Worm (Caenorhabditis elegans) whole organism, L1 larva: ENCODE data around the gene Y49F6B.19.
A peak's percentile ranks its signal among the peaks of the same experiment; 100 is the strongest.

Source experiments
- C04F5.9 ChIP-seq: sonication (generic microtip); optimal IDR thresholded peaks from 2 replicates; lab custom pipeline; 2016; ENCODE audit warnings: missing genetic modification characterization, missing compliant biosample characterization
- C34B4.2 ChIP-seq: sonication (generic microtip); optimal IDR thresholded peaks from 2 replicates; lab custom pipeline; 2017; ENCODE audit warnings: mild to moderate bottlenecking, missing genetic modification characterization, missing compliant biosample characterization
- aha-1 ChIP-seq: fragments of 150-350 bp; optimal IDR thresholded peaks from 2 replicates; lab custom pipeline; 2014; ENCODE audit warnings: missing biosample characterization, missing genetic modification characterization
- blmp-1 ChIP-seq: fragments of 150-350 bp; optimal IDR thresholded peaks from 2 replicates; lab custom pipeline; 2014; ENCODE audit warnings: missing biosample characterization, missing genetic modification characterization
- ceh-82 ChIP-seq, 3 experiments: fragments of 150-350 bp in 1 of 3; sonication (generic microtip) in 2 of 3; optimal IDR thresholded peaks; 2 replicates each; lab custom pipeline; 2014 to 2017; ENCODE audit warnings: missing biosample characterization in 3 of 3, missing genetic modification characterization in 3 of 3
- dpl-1 ChIP-seq, 3 experiments: fragments of 150-350 bp in 2 of 3; sonication (generic microtip) in 1 of 3; optimal IDR thresholded peaks; 2 replicates each; lab custom pipeline; 2014 to 2017; ENCODE audit warnings: missing biosample characterization in 3 of 3, missing genetic modification characterization in 3 of 3, missing genetic modification reagents in 3 of 3
- efl-1 ChIP-seq, 4 experiments: fragments of 150-350 bp; optimal IDR thresholded peaks in 3 of 4; peaks in 1 of 4; 1 replicate in 1 of 4; 2 replicates in 3 of 4; lab custom pipeline; 2014; ENCODE audit warnings: missing biosample characterization in 2 of 4, missing genetic modification characterization in 2 of 4, missing genetic modification reagents in 2 of 4
- efl-3 ChIP-seq: fragments of 200-800 bp; sonication (Bioruptor generic); optimal IDR thresholded peaks from 2 replicates; lab custom pipeline; 2018; ENCODE audit warnings: mild to moderate bottlenecking, missing genetic modification characterization, missing compliant biosample characterization
- egl-27 ChIP-seq, 2 experiments: fragments of 150-350 bp in 1 of 2; sonication (generic microtip); optimal IDR thresholded peaks; 3 replicates each; lab custom pipeline; 2017 to 2018; ENCODE audit warnings: missing biosample characterization in 2 of 2, missing genetic modification characterization in 2 of 2, missing genetic modification reagents in 2 of 2
- elt-3 ChIP-seq, 6 experiments: fragments of 150-350 bp in 1 of 6; sonication (generic microtip); optimal IDR thresholded peaks; 2 replicates each; lab custom pipeline; 2017 to 2018; ENCODE audit warnings: missing biosample characterization in 6 of 6, missing genetic modification characterization in 6 of 6, inconsistent platforms in 1 of 6
- fkh-4 ChIP-seq: sonication (generic microtip); optimal IDR thresholded peaks from 2 replicates; lab custom pipeline; 2016; ENCODE audit warnings: missing compliant biosample characterization, missing genetic modification characterization, borderline replicate concordance
- fkh-8 ChIP-seq: sonication (generic microtip); optimal IDR thresholded peaks from 2 replicates; lab custom pipeline; 2016; ENCODE audit warnings: mild to moderate bottlenecking, missing genetic modification characterization, missing compliant biosample characterization
- grh-1 ChIP-seq: fragments of 200-800 bp; sonication (Bioruptor generic); IDR thresholded peaks from 2 replicates; pipeline ENCODE4 v1.3.6; 2022; ENCODE audit warnings: missing genetic modification reagents, missing genetic modification characterization, missing compliant biosample characterization
- hlh-17 ChIP-seq: fragments of 200-800 bp; sonication (Bioruptor generic); optimal IDR thresholded peaks from 2 replicates; lab custom pipeline; 2018; ENCODE audit warnings: missing genetic modification characterization, mild to moderate bottlenecking, missing compliant biosample characterization, moderate library complexity, borderline replicate concordance
- hpl-2 ChIP-seq: fragments of 150-350 bp; optimal IDR thresholded peaks from 2 replicates; lab custom pipeline; 2014; ENCODE audit warnings: missing biosample characterization, missing genetic modification reagents, missing genetic modification characterization
- isw-1 ChIP-seq: fragments of 200-800 bp; sonication (Bioruptor generic); IDR thresholded peaks from 2 replicates; pipeline ENCODE4 v1.3.6; 2022; ENCODE audit warnings: missing genetic modification characterization, missing compliant biosample characterization
- lin-13 ChIP-seq: fragments of 150-350 bp; optimal IDR thresholded peaks from 2 replicates; lab custom pipeline; 2014; ENCODE audit warnings: missing biosample characterization, missing genetic modification reagents, missing genetic modification characterization
- lin-14 ChIP-seq: fragments of 200-800 bp; sonication (Bioruptor generic); optimal IDR thresholded peaks from 2 replicates; lab custom pipeline; 2018; ENCODE audit warnings: mild to moderate bottlenecking, missing genetic modification characterization, moderate library complexity, missing compliant biosample characterization
- lin-35 ChIP-seq, 2 experiments: fragments of 150-350 bp; optimal IDR thresholded peaks; 2 replicates each; lab custom pipeline; 2014; ENCODE audit warnings: missing biosample characterization in 2 of 2, missing genetic modification characterization in 2 of 2, missing genetic modification reagents in 2 of 2
- lin-39 ChIP-seq: fragments of 150-350 bp; optimal IDR thresholded peaks from 2 replicates; lab custom pipeline; 2014; ENCODE audit warnings: missing biosample characterization, missing genetic modification reagents, missing genetic modification characterization
- lir-3 ChIP-seq: sonication (generic microtip); optimal IDR thresholded peaks from 2 replicates; lab custom pipeline; 2016; ENCODE audit warnings: mild to moderate bottlenecking, missing genetic modification characterization, moderate library complexity, missing compliant biosample characterization; ENCODE audit not compliant: poor library complexity
- lsy-2 ChIP-seq, 2 experiments: fragments of 150-350 bp; optimal IDR thresholded peaks; 2 replicates each; lab custom pipeline; 2014; ENCODE audit warnings: missing biosample characterization in 2 of 2, missing genetic modification characterization in 2 of 2
- mab-9 ChIP-seq: fragments of 200-800 bp; sonication (Bioruptor generic); IDR thresholded peaks from 2 replicates; pipeline ENCODE4 v1.3.6; 2022; ENCODE audit warnings: missing genetic modification reagents, missing genetic modification characterization, missing compliant biosample characterization
- mdl-1 ChIP-seq, 2 experiments: fragments of 150-350 bp; optimal IDR thresholded peaks; 2 replicates each; lab custom pipeline; 2014 to 2017; ENCODE audit warnings: missing biosample characterization in 2 of 2, missing genetic modification characterization in 2 of 2, inconsistent platforms in 1 of 2
- nhr-11 ChIP-seq: fragments of 150-350 bp; optimal IDR thresholded peaks from 2 replicates; lab custom pipeline; 2014; ENCODE audit warnings: missing biosample characterization, missing genetic modification characterization
- nhr-19 ChIP-seq: fragments of 200-800 bp; sonication (Bioruptor generic); conservative IDR thresholded peaks from 2 replicates; pipeline ENCODE4 v1.3.6; 2022; ENCODE audit warnings: missing genetic modification characterization, missing compliant biosample characterization
- nhr-20 ChIP-seq: sonication (generic microtip); optimal IDR thresholded peaks from 2 replicates; lab custom pipeline; 2016; ENCODE audit warnings: mild to moderate bottlenecking, missing genetic modification characterization, missing compliant biosample characterization
- nhr-237 ChIP-seq: fragments of 150-350 bp; optimal IDR thresholded peaks from 2 replicates; lab custom pipeline; 2014; ENCODE audit warnings: missing biosample characterization, missing genetic modification characterization
- nhr-28 ChIP-seq: fragments of 150-350 bp; optimal IDR thresholded peaks from 2 replicates; lab custom pipeline; 2014; ENCODE audit warnings: missing biosample characterization, missing genetic modification characterization
- nhr-47 ChIP-seq: sonication (generic microtip); optimal IDR thresholded peaks from 2 replicates; lab custom pipeline; 2016; ENCODE audit warnings: mild to moderate bottlenecking, missing genetic modification characterization, moderate library complexity, missing compliant biosample characterization
- nhr-77 ChIP-seq: fragments of 150-350 bp; optimal IDR thresholded peaks from 2 replicates; lab custom pipeline; 2014; ENCODE audit warnings: missing biosample characterization, missing genetic modification characterization
- nhr-85 ChIP-seq: sonication (generic microtip); peaks from one replicate; lab custom pipeline; 2016; ENCODE audit warnings: missing genetic modification characterization, inconsistent platforms, missing compliant biosample characterization
- nhr-90 ChIP-seq: sonication (generic microtip); optimal IDR thresholded peaks from 2 replicates; lab custom pipeline; 2016; ENCODE audit warnings: mild to moderate bottlenecking, missing genetic modification characterization, missing compliant biosample characterization; ENCODE audit not compliant: poor library complexity
- snu-23 ChIP-seq: sonication (generic microtip); optimal IDR thresholded peaks from 2 replicates; lab custom pipeline; 2016; ENCODE audit warnings: missing genetic modification characterization, missing compliant biosample characterization
- sox-4 ChIP-seq: sonication (generic microtip); optimal IDR thresholded peaks from 2 replicates; lab custom pipeline; 2016; ENCODE audit warnings: missing genetic modification characterization, missing compliant biosample characterization
- sup-37 ChIP-seq: fragments of 200-800 bp; sonication (Bioruptor generic); optimal IDR thresholded peaks from 2 replicates; lab custom pipeline; 2018; ENCODE audit warnings: mild to moderate bottlenecking, missing genetic modification characterization, missing compliant biosample characterization
- swsn-7 ChIP-seq: sonication (generic microtip); optimal IDR thresholded peaks from 2 replicates; lab custom pipeline; 2016; ENCODE audit warnings: missing genetic modification characterization, missing compliant biosample characterization
- tbx-2 ChIP-seq: sonication (generic microtip); optimal IDR thresholded peaks from 2 replicates; lab custom pipeline; 2016; ENCODE audit warnings: missing genetic modification characterization, missing compliant biosample characterization
- tlp-1 ChIP-seq: fragments of 150-350 bp; optimal IDR thresholded peaks from 2 replicates; lab custom pipeline; 2014; ENCODE audit warnings: missing biosample characterization, missing genetic modification characterization
- unc-62 ChIP-seq: fragments of 150-350 bp; optimal IDR thresholded peaks from 2 replicates; lab custom pipeline; 2014; ENCODE audit warnings: missing biosample characterization, missing genetic modification reagents, missing genetic modification characterization
- vab-15 ChIP-seq: sonication (generic microtip); optimal IDR thresholded peaks from 2 replicates; lab custom pipeline; 2017; ENCODE audit warnings: missing genotype, mild to moderate bottlenecking, missing genetic modification characterization, missing compliant biosample characterization
- zag-1 ChIP-seq: fragments of 150-350 bp; optimal IDR thresholded peaks from 2 replicates; lab custom pipeline; 2014; ENCODE audit warnings: missing biosample characterization, missing genetic modification characterization
- zip-4 ChIP-seq: fragments of 200-800 bp; sonication (Bioruptor generic); optimal IDR thresholded peaks from 2 replicates; lab custom pipeline; 2018; ENCODE audit warnings: mild to moderate bottlenecking, missing genetic modification characterization, moderate library complexity, missing compliant biosample characterization
- ztf-11 ChIP-seq, 2 experiments: sonication (generic microtip); optimal IDR thresholded peaks; 2 replicates each; lab custom pipeline; 2016 to 2017; ENCODE audit warnings: missing genetic modification characterization in 2 of 2, missing biosample characterization in 1 of 2, missing compliant biosample characterization in 1 of 2

The Y49F6B.19 gene

ce11 chrII:3556584-3556983 is 44.4 kb upstream of the Y49F6B.19 start:
- TF ChIP-seq lin-14 (peak; percentile 13), blmp-1 (tag; lab: Kevin White, UChicago) (peak; percentile 68), zag-1 (tag; lab: Kevin White, UChicago) (no peak), elt-3 (tag; optimal IDR thresholded peaks at IDR 0.05; lab: Kevin White, UChicago) (peak in 4 of 6 experiments; percentile 10 to 78 (median 48)), mdl-1 (tag; optimal IDR thresholded peaks at IDR 0.05; lab: Kevin White, UChicago) (no peak), fkh-8 (tag; lab: Kevin White, UChicago) (no peak)

ce11 chrII:3555281-3555680 is 43.1 kb upstream of the Y49F6B.19 start:
- TF ChIP-seq efl-1 (optimal IDR thresholded peaks at IDR 0.05; lab: Kevin White, UChicago) (no peak), efl-1 (GFP tag; optimal IDR thresholded peaks at IDR 0.05 in 1 of 2; lab: Kevin White, UChicago) (peak in 1 of 2 experiments; percentile 19), nhr-28 (tag; lab: Kevin White, UChicago) (no peak), C34B4.2 (no peak), tbx-2 (tag; lab: Kevin White, UChicago) (peak; percentile 4), lin-35 (GFP tag; optimal IDR thresholded peaks at IDR 0.05; lab: Kevin White, UChicago) (peak in 1 of 2 experiments; percentile 36), snu-23 (GFP tag; lab: Kevin White, UChicago) (peak; percentile 29), zip-4 (GFP tag; lab: Kevin White, UChicago) (no peak), lin-14 (peak; percentile 20), lir-3 (no peak), nhr-90 (peak; percentile 27), lin-13 (GFP tag; lab: Kevin White, UChicago) (peak; percentile 0), nhr-20 (tag; lab: Kevin White, UChicago) (peak; percentile 55), blmp-1 (tag; lab: Kevin White, UChicago) (peak; percentile 67), elt-3 (tag; optimal IDR thresholded peaks at IDR 0.05; lab: Kevin White, UChicago) (peak in 2 of 6 experiments; percentile 30 to 54), mab-9 (GFP tag; lab: Robert Waterston, UW) (no peak), nhr-85 (tag; lab: Kevin White, UChicago) (peak; percentile 85), dpl-1 (GFP tag; optimal IDR thresholded peaks at IDR 0.05; lab: Kevin White, UChicago) (peak in 1 of 3 experiments; percentile 12), vab-15 (peak; percentile 18), C04F5.9 (tag; lab: Kevin White, UChicago) (no peak), nhr-19 (no peak)
- TF ChIP-seq, all 84 proteins: peak for 13

- TF ChIP-seq efl-1 (optimal IDR thresholded peaks at IDR 0.05; lab: Kevin White, UChicago) (no peak), efl-1 (GFP tag; optimal IDR thresholded peaks at IDR 0.05 in 1 of 2; lab: Kevin White, UChicago) (peak in 1 of 2 experiments; percentile 64), vab-15 (no peak)
Measured at ce11 chrII:3554673-3555072, 42.5 kb upstream of the Y49F6B.19 start.

- peak; percentile 67 for TF ChIP-seq sox-4 (tag; lab: Kevin White, UChicago)
- peak; percentile 52 to 56 (median 56) for TF ChIP-seq dpl-1 (GFP tag; optimal IDR thresholded peaks at IDR 0.05; lab: Kevin White, UChicago)
- TF ChIP-seq aha-1 (tag; lab: Kevin White, UChicago) = no peak
- TF ChIP-seq nhr-19 = peak; percentile 61
- peak; percentile 72 for TF ChIP-seq fkh-4 (tag; lab: Kevin White, UChicago)
- TF ChIP-seq nhr-11 (tag; lab: Kevin White, UChicago) = no peak
- TF ChIP-seq sup-37 (GFP tag; lab: Kevin White, UChicago) = peak; percentile 52
- peak; percentile 75 to 77 for TF ChIP-seq lsy-2 (tag; optimal IDR thresholded peaks at IDR 0.05; lab: Kevin White, UChicago)
- TF ChIP-seq efl-3 = peak; percentile 19
- TF ChIP-seq nhr-47 = peak; percentile 87
- TF ChIP-seq lin-13 (GFP tag; lab: Kevin White, UChicago) = peak; percentile 29
- TF ChIP-seq lin-14 = peak; percentile 80
- peak; percentile 77 for TF ChIP-seq C04F5.9 (tag; lab: Kevin White, UChicago)
- TF ChIP-seq egl-27 (tag; optimal IDR thresholded peaks at IDR 0.05; lab: Kevin White, UChicago) = no peak
- TF ChIP-seq zip-4 (GFP tag; lab: Kevin White, UChicago) = peak; percentile 69
- no peak for TF ChIP-seq tlp-1
- TF ChIP-seq swsn-7 (tag; lab: Kevin White, UChicago) = peak; percentile 81
- peak in 1 of 2 experiments; percentile 44 for TF ChIP-seq ztf-11 (tag; optimal IDR thresholded peaks at IDR 0.05; lab: Kevin White, UChicago)
- TF ChIP-seq isw-1 (GFP tag; lab: Robert Waterston, UW) = peak; percentile 72
- peak; percentile 30 for TF ChIP-seq nhr-237 (tag; lab: Kevin White, UChicago)
- peak; percentile 56 for TF ChIP-seq grh-1 (GFP tag; lab: Robert Waterston, UW)
- TF ChIP-seq lin-39 = peak; percentile 43
- no peak for TF ChIP-seq unc-62 (GFP tag; lab: Kevin White, UChicago)
- no peak for TF ChIP-seq hpl-2 (GFP tag; lab: Kevin White, UChicago)
- TF ChIP-seq hlh-17 (GFP tag; lab: Kevin White, UChicago) = no peak
- TF ChIP-seq ceh-82 (tag; optimal IDR thresholded peaks at IDR 0.05; lab: Kevin White, UChicago) = peak in 1 of 3 experiments; percentile 9
- peak; percentile 20 for TF ChIP-seq blmp-1 (tag; lab: Kevin White, UChicago)
- TF ChIP-seq nhr-77 = peak; percentile 24
- peak; percentile 82 for TF ChIP-seq tbx-2 (tag; lab: Kevin White, UChicago)
Measured at ce11 chrII:3553453-3553852, 41.3 kb upstream of the Y49F6B.19 start, which contains the start of gene dnc-3. TSS of gene dnc-3 (plus strand) at chrII:3553724.
